Fruit fly (Drosophila melanogaster): Measurements from ENCODE around the gene IntS12.

The IntS12 gene

DNA sequence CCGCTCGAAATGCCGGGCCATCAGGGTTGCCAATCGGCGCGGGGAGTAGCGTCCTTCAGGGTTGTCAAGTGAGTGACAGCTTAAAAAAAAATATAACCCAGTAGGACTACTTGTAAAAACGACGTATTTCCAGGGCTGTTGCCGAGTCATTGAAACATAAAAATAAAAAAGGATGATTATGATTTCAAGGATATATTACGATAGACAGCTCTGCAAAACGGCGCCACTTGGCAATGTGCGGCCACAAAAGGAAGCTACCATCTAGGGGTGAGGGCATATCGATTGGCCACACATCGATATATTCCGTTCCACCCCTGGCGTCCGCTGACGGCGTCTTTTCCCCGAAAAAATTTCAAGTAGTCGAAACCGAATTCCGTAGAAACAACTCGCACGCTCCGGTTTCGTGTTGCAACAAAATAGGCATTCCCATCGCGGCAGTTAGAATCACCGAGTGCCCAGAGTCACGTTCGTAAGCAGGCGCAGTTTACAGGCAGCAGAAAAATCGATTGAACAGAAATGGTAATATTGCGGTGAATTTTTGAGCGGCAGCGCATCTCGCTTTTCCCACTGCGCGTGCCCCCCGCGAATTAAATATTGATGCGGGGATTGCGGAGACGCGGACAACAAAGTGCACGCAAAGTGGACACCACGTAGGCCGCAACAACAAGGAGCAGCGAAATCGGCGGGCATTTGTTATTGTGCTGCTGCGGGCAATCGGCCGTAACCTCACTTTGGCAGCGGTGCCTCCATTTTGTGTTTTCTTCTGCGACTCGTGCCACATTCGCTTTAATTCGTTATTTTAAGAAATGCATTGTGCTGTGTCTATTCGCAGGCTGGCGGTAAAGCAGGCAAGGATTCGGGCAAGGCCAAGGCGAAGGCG lies 3.6 kb downstream of the IntS12 start, which contains the start of the genes ball and His2Av (continued):
- TF ChIP-seq Trl (optimal IDR thresholded peaks at IDR 0.05) (no peak), Trl (GFP tag; optimal IDR thresholded peaks at IDR 0.05) (peak; percentile 94), trh (GFP tag; optimal IDR thresholded peaks at IDR 0.05) (peak; percentile 64), CG1024 (GFP tag; IDR thresholded peaks at IDR 0.05) (peak; percentile 80), Xrp1 (GFP tag; IDR thresholded peaks at IDR 0.05) (peak; percentile 80), CG18262 (tag; optimal IDR thresholded peaks at IDR 0.05) (peak; percentile 72), Fer1 (GFP tag; optimal IDR thresholded peaks at IDR 0.05) (peak; percentile 87), nom (GFP tag; optimal IDR thresholded peaks at IDR 0.05) (peak; percentile 19), Optix (GFP tag; IDR thresholded peaks at IDR 0.05) (peak; percentile 85), hb (GFP tag; IDR thresholded peaks at IDR 0.05; ENCODE audit: partially characterized antibody) (peak; percentile 89), nerfin-1 (tag; optimal IDR thresholded peaks at IDR 0.05) (peak; percentile 84), z (GFP tag; IDR thresholded peaks at IDR 0.05) (0 out of 3 replicates have a peak, but pooled peaks have one; percentile 21), CG16863 (GFP tag; optimal IDR thresholded peaks at IDR 0.05) (peak; percentile 90), stc (GFP tag; IDR thresholded peaks at IDR 0.05) (peak; percentile 72), tgo (GFP tag; IDR thresholded peaks at IDR 0.05) (peak; percentile 84), ara (GFP tag; IDR thresholded peaks at IDR 0.05) (peak; percentile 61; the same call in 1 of the 2 replicates), eyg (GFP tag; optimal IDR thresholded peaks at IDR 0.05) (peak; percentile 76), CG16779 (GFP tag; IDR thresholded peaks at IDR 0.05) (no peak), CG15011 (GFP tag; optimal IDR thresholded peaks at IDR 0.05) (peak; percentile 37), CG4328 (GFP tag; optimal IDR thresholded peaks at IDR 0.05) (peak; percentile 42), NFAT (GFP tag; IDR thresholded peaks at IDR 0.05) (peak; percentile 86), CG1233 (GFP tag; optimal IDR thresholded peaks at IDR 0.05) (peak; percentile 65), fru (optimal IDR thresholded peaks at IDR 0.05) (no peak), CG10267 (tag; optimal IDR thresholded peaks at IDR 0.05) (peak; percentile 82), trem (tag; optimal IDR thresholded peaks at IDR 0.05) (peak; percentile 89), CG13775 (GFP tag; optimal IDR thresholded peaks at IDR 0.05) (peak; percentile 85), CG14441 (GFP tag; IDR thresholded peaks at IDR 0.05) (peak; percentile 81), Hey (tag; optimal IDR thresholded peaks at IDR 0.05) (peak; percentile 38), CG13296 (GFP tag; optimal IDR thresholded peaks at IDR 0.05) (peak; percentile 65), knrl (GFP tag; IDR thresholded peaks at IDR 0.05; ENCODE audit: partially characterized antibody) (peak; percentile 92), CG18476 (GFP tag; optimal IDR thresholded peaks at IDR 0.05) (peak; percentile 71), emc (GFP tag; optimal IDR thresholded peaks at IDR 0.05) (peak; percentile 78), Atf6 (GFP tag; IDR thresholded peaks at IDR 0.05) (peak; percentile 83), Adf1 (GFP tag; IDR thresholded peaks at IDR 0.05) (peak; percentile 76), CG10431 (GFP tag; optimal IDR thresholded peaks at IDR 0.05) (peak; percentile 40), pan (optimal IDR thresholded peaks at IDR 0.05) (no peak), pan (GFP tag; optimal IDR thresholded peaks at IDR 0.05 in 1 of 2, IDR thresholded peaks at IDR 0.05 in 1 of 2) (peak in 1 of 2 experiments; percentile 86), CG9876 (GFP tag; optimal IDR thresholded peaks at IDR 0.05) (peak; percentile 66), ken (GFP tag; IDR thresholded peaks at IDR 0.05) (peak; percentile 76), fd3F (GFP tag; optimal IDR thresholded peaks at IDR 0.05) (peak; percentile 65), ranshi (GFP tag; IDR thresholded peaks at IDR 0.05) (peak; percentile 74), CG11085 (GFP tag; IDR thresholded peaks at IDR 0.05) (peak; percentile 67), CG7963 (GFP tag; IDR thresholded peaks at IDR 0.05; ENCODE audit: partially characterized antibody) (peak; percentile 89), jumu (GFP tag; optimal IDR thresholded peaks at IDR 0.05) (peak; percentile 94), hkb (optimal IDR thresholded peaks at IDR 0.05) (peak; percentile 87), hkb (GFP tag; IDR thresholded peaks at IDR 0.05) (peak; percentile 84), CG31365 (tag; optimal IDR thresholded peaks at IDR 0.05) (peak; percentile 59), CG15479 (GFP tag; optimal IDR thresholded peaks at IDR 0.05) (no peak), CG32772 (GFP tag; IDR thresholded peaks at IDR 0.05) (peak; percentile 83), Chrac-16 (GFP tag; optimal IDR thresholded peaks at IDR 0.05) (peak; percentile 90)

All from whole organism, embryonic.